Fruit fly (Drosophila melanogaster): Measurements from ENCODE around the gene CG13318.

dm6 chr3R:8820428-8820912 is 48.0 kb upstream of the CG13318 start, which contains the start of gene aqz:
- TF ChIP-seq Sin3A (optimal IDR thresholded peaks at IDR 0.05) (no peak), psq (optimal IDR thresholded peaks at IDR 0.05) (no peak)
